Worm (Caenorhabditis elegans) whole organism, L1 larva: ENCODE measurements around the gene tag-325.
A peak's percentile ranks its signal among the peaks of the same experiment; 100 is the strongest.

ENCODE experiments used
- C04F5.9 ChIP-seq: sonication (generic microtip); optimal IDR thresholded peaks from 2 replicates; lab custom pipeline; 2016; ENCODE audit warnings: missing genetic modification characterization, missing compliant biosample characterization
- C34B4.2 ChIP-seq: sonication (generic microtip); optimal IDR thresholded peaks from 2 replicates; lab custom pipeline; 2017; ENCODE audit warnings: mild to moderate bottlenecking, missing genetic modification characterization, missing compliant biosample characterization
- F16B12.6 ChIP-seq: fragments of 150-350 bp; optimal IDR thresholded peaks from 2 replicates; lab custom pipeline; 2014; ENCODE audit warnings: missing biosample characterization, missing genetic modification characterization
- blmp-1 ChIP-seq: fragments of 150-350 bp; optimal IDR thresholded peaks from 2 replicates; lab custom pipeline; 2014; ENCODE audit warnings: missing biosample characterization, missing genetic modification characterization
- ceh-63 ChIP-seq: fragments of 200-800 bp; sonication (Bioruptor generic); optimal IDR thresholded peaks from 2 replicates; lab custom pipeline; 2018; ENCODE audit warnings: mild to moderate bottlenecking, missing genetic modification characterization, missing compliant biosample characterization
- ceh-82 ChIP-seq, 3 experiments: fragments of 150-350 bp in 1 of 3; sonication (generic microtip) in 2 of 3; optimal IDR thresholded peaks; 2 replicates each; lab custom pipeline; 2014 to 2017; ENCODE audit warnings: missing biosample characterization in 3 of 3, missing genetic modification characterization in 3 of 3
- ceh-90 ChIP-seq: sonication (generic microtip); optimal IDR thresholded peaks from 2 replicates; lab custom pipeline; 2016; ENCODE audit warnings: missing genetic modification characterization, missing compliant biosample characterization
- dsc-1 ChIP-seq: sonication (generic microtip); optimal IDR thresholded peaks from 2 replicates; lab custom pipeline; 2016; ENCODE audit warnings: mild to moderate bottlenecking, missing genetic modification characterization, missing compliant biosample characterization
- efl-1 ChIP-seq, 4 experiments: fragments of 150-350 bp; optimal IDR thresholded peaks in 3 of 4; peaks in 1 of 4; 1 replicate in 1 of 4; 2 replicates in 3 of 4; lab custom pipeline; 2014; ENCODE audit warnings: missing biosample characterization in 2 of 4, missing genetic modification characterization in 2 of 4, missing genetic modification reagents in 2 of 4
- egl-27 ChIP-seq, 2 experiments: fragments of 150-350 bp in 1 of 2; sonication (generic microtip); optimal IDR thresholded peaks; 3 replicates each; lab custom pipeline; 2017 to 2018; ENCODE audit warnings: missing biosample characterization in 2 of 2, missing genetic modification characterization in 2 of 2, missing genetic modification reagents in 2 of 2
- elt-2 ChIP-seq: sonication (generic microtip); optimal IDR thresholded peaks from 2 replicates; lab custom pipeline; 2016; ENCODE audit warnings: missing genetic modification characterization, mild to moderate bottlenecking, inconsistent platforms, missing compliant biosample characterization, missing genetic modification reagents
- elt-3 ChIP-seq, 6 experiments: fragments of 150-350 bp in 1 of 6; sonication (generic microtip); optimal IDR thresholded peaks; 2 replicates each; lab custom pipeline; 2017 to 2018; ENCODE audit warnings: missing biosample characterization in 6 of 6, missing genetic modification characterization in 6 of 6, inconsistent platforms in 1 of 6
- jun-1 ChIP-seq: fragments of 150-350 bp; optimal IDR thresholded peaks from 2 replicates; lab custom pipeline; 2014; ENCODE audit warnings: missing biosample characterization, missing genetic modification reagents, missing genetic modification characterization
- lin-13 ChIP-seq: fragments of 150-350 bp; optimal IDR thresholded peaks from 2 replicates; lab custom pipeline; 2014; ENCODE audit warnings: missing biosample characterization, missing genetic modification reagents, missing genetic modification characterization
- lin-14 ChIP-seq: fragments of 200-800 bp; sonication (Bioruptor generic); optimal IDR thresholded peaks from 2 replicates; lab custom pipeline; 2018; ENCODE audit warnings: mild to moderate bottlenecking, missing genetic modification characterization, moderate library complexity, missing compliant biosample characterization
- lin-35 ChIP-seq, 2 experiments: fragments of 150-350 bp; optimal IDR thresholded peaks; 2 replicates each; lab custom pipeline; 2014; ENCODE audit warnings: missing biosample characterization in 2 of 2, missing genetic modification characterization in 2 of 2, missing genetic modification reagents in 2 of 2
- lin-39 ChIP-seq: fragments of 150-350 bp; optimal IDR thresholded peaks from 2 replicates; lab custom pipeline; 2014; ENCODE audit warnings: missing biosample characterization, missing genetic modification reagents, missing genetic modification characterization
- lir-3 ChIP-seq: sonication (generic microtip); optimal IDR thresholded peaks from 2 replicates; lab custom pipeline; 2016; ENCODE audit warnings: mild to moderate bottlenecking, missing genetic modification characterization, moderate library complexity, missing compliant biosample characterization; ENCODE audit not compliant: poor library complexity
- lsy-2 ChIP-seq, 2 experiments: fragments of 150-350 bp; optimal IDR thresholded peaks; 2 replicates each; lab custom pipeline; 2014; ENCODE audit warnings: missing biosample characterization in 2 of 2, missing genetic modification characterization in 2 of 2
- mef-2 ChIP-seq: fragments of 150-350 bp; optimal IDR thresholded peaks from 2 replicates; lab custom pipeline; 2014; ENCODE audit warnings: missing biosample characterization, missing genetic modification characterization
- nhr-11 ChIP-seq: fragments of 150-350 bp; optimal IDR thresholded peaks from 2 replicates; lab custom pipeline; 2014; ENCODE audit warnings: missing biosample characterization, missing genetic modification characterization
- nhr-12 ChIP-seq: sonication (generic microtip); optimal IDR thresholded peaks from 2 replicates; lab custom pipeline; 2017; ENCODE audit warnings: missing biosample characterization, missing genetic modification characterization
- nhr-19 ChIP-seq: fragments of 200-800 bp; sonication (Bioruptor generic); conservative IDR thresholded peaks from 2 replicates; pipeline ENCODE4 v1.3.6; 2022; ENCODE audit warnings: missing genetic modification characterization, missing compliant biosample characterization
- nhr-47 ChIP-seq: sonication (generic microtip); optimal IDR thresholded peaks from 2 replicates; lab custom pipeline; 2016; ENCODE audit warnings: mild to moderate bottlenecking, missing genetic modification characterization, moderate library complexity, missing compliant biosample characterization
- pag-3 ChIP-seq: sonication (generic microtip); optimal IDR thresholded peaks from 2 replicates; lab custom pipeline; 2017; ENCODE audit warnings: missing genetic modification characterization, mild to moderate bottlenecking, missing compliant biosample characterization, antibody characterized with exemption, borderline replicate concordance; ENCODE audit not compliant: insufficient read depth
- pqm-1 ChIP-seq: sonication (generic microtip); optimal IDR thresholded peaks from 3 replicates; lab custom pipeline; 2017; ENCODE audit warnings: missing biosample characterization, missing genetic modification characterization
- snpc-4 ChIP-seq: fragments of 150-350 bp; optimal IDR thresholded peaks from 2 replicates; lab custom pipeline; 2014; ENCODE audit warnings: missing biosample characterization, missing genetic modification characterization
- snu-23 ChIP-seq: sonication (generic microtip); optimal IDR thresholded peaks from 2 replicates; lab custom pipeline; 2016; ENCODE audit warnings: missing genetic modification characterization, missing compliant biosample characterization
- unc-130 ChIP-seq: fragments of 150-350 bp; optimal IDR thresholded peaks from 2 replicates; lab custom pipeline; 2017; ENCODE audit warnings: missing biosample characterization, missing genetic modification characterization, inconsistent platforms
- unc-30 ChIP-seq: sonication (generic microtip); optimal IDR thresholded peaks from 2 replicates; lab custom pipeline; 2017; ENCODE audit warnings: missing biosample characterization, missing genetic modification characterization
- unc-98 ChIP-seq: fragments of 200-800 bp; sonication (Bioruptor generic); IDR thresholded peaks from 2 replicates; pipeline ENCODE4 v1.3.6; 2022; ENCODE audit warnings: missing genetic modification characterization, missing compliant biosample characterization
- zag-1 ChIP-seq: fragments of 150-350 bp; optimal IDR thresholded peaks from 2 replicates; lab custom pipeline; 2014; ENCODE audit warnings: missing biosample characterization, missing genetic modification characterization
- zip-4 ChIP-seq: fragments of 200-800 bp; sonication (Bioruptor generic); optimal IDR thresholded peaks from 2 replicates; lab custom pipeline; 2018; ENCODE audit warnings: mild to moderate bottlenecking, missing genetic modification characterization, moderate library complexity, missing compliant biosample characterization
- ztf-11 ChIP-seq, 2 experiments: sonication (generic microtip); optimal IDR thresholded peaks; 2 replicates each; lab custom pipeline; 2016 to 2017; ENCODE audit warnings: missing genetic modification characterization in 2 of 2, missing biosample characterization in 1 of 2, missing compliant biosample characterization in 1 of 2

tag-325 gene

DNA sequence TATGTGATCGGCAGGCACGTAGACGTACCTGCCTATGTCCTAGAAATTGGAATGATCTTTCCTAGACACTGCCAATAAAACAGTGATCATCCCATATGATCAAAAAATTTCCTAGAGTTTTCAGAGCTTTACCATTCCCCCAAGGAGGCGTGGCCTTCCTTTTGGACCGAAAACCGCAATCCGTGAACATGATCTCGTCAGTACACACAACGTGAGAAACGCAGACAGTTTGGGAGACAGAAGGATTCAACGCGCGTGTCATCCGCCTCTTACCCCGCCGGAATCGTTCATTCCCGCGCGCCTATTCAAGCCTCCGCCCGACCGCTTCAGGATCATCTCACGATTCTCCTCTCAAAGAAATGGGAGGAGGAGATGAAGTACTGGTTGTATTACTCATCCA lies 31.2 kb upstream of the tag-325 start, which contains the start of gene B0393.5:
TSS of gene B0393.5 (plus strand) at position 301 of the 400 bp plus-strand sequence.
- TF ChIP-seq nhr-11 (tag; lab: Kevin White, UChicago) (no peak), pag-3 (no peak), lin-14 (GFP tag; lab: Kevin White, UChicago) (no peak), nhr-12 (tag; lab: Kevin White, UChicago) (no peak), nhr-19 (GFP tag; lab: Robert Waterston, UW) (no peak), unc-30 (no peak), lsy-2 (tag; optimal IDR thresholded peaks at IDR 0.05; lab: Kevin White, UChicago) (no peak), mef-2 (tag; lab: Kevin White, UChicago) (no peak), lin-39 (tag; lab: Kevin White, UChicago) (no peak), ceh-63 (GFP tag; lab: Kevin White, UChicago) (no peak), lir-3 (tag; lab: Kevin White, UChicago) (no peak), lin-35 (GFP tag; optimal IDR thresholded peaks at IDR 0.05; lab: Kevin White, UChicago) (no peak), lin-13 (GFP tag; lab: Kevin White, UChicago) (no peak), pqm-1 (tag; lab: Kevin White, UChicago) (no peak), jun-1 (tag; lab: Kevin White, UChicago) (no peak)

- no peak for TF ChIP-seq zag-1 (tag; lab: Kevin White, UChicago)
- TF ChIP-seq elt-3 (tag; optimal IDR thresholded peaks at IDR 0.05; lab: Kevin White, UChicago), result peak in 1 of 6 experiments; percentile 5
- no peak for TF ChIP-seq lin-39 (tag; lab: Kevin White, UChicago)
- no peak for TF ChIP-seq unc-130 (tag; lab: Kevin White, UChicago)
- peak; percentile 39 for TF ChIP-seq elt-2 (tag; lab: Kevin White, UChicago)
- no peak for TF ChIP-seq C04F5.9 (tag; lab: Kevin White, UChicago)
- peak; percentile 59 for TF ChIP-seq blmp-1 (tag; lab: Kevin White, UChicago)
- no peak for TF ChIP-seq C34B4.2
- no peak for TF ChIP-seq F16B12.6 (tag; lab: Kevin White, UChicago)
- no peak for TF ChIP-seq efl-1 (optimal IDR thresholded peaks at IDR 0.05; lab: Kevin White, UChicago)
- TF ChIP-seq efl-1 (GFP tag; optimal IDR thresholded peaks at IDR 0.05 in 1 of 2; lab: Kevin White, UChicago), result no peak
- no peak for TF ChIP-seq ztf-11 (tag; optimal IDR thresholded peaks at IDR 0.05; lab: Kevin White, UChicago)
Measured at ce11 chrIII:4766842-4767241, 29.8 kb upstream of the tag-325 start.

- TF ChIP-seq elt-3 (tag; optimal IDR thresholded peaks at IDR 0.05; lab: Kevin White, UChicago), result peak in 1 of 6 experiments; percentile 14
- TF ChIP-seq egl-27 (tag; optimal IDR thresholded peaks at IDR 0.05; lab: Kevin White, UChicago), result no peak
- no peak for TF ChIP-seq nhr-47
- TF ChIP-seq zip-4, result no peak
- TF ChIP-seq blmp-1 (tag; lab: Kevin White, UChicago), result peak; percentile 94
- TF ChIP-seq ceh-90 (tag; lab: Kevin White, UChicago), result no peak
- no peak for TF ChIP-seq elt-2 (tag; lab: Kevin White, UChicago)
- no peak for TF ChIP-seq snpc-4 (tag; lab: Kevin White, UChicago)
- TF ChIP-seq efl-1 (optimal IDR thresholded peaks at IDR 0.05; lab: Kevin White, UChicago), result no peak
- no peak for TF ChIP-seq efl-1 (GFP tag; optimal IDR thresholded peaks at IDR 0.05 in 1 of 2; lab: Kevin White, UChicago)
Measured at ce11 chrIII:4767869-4768645, 28.6 kb upstream of the tag-325 start.

DNA sequence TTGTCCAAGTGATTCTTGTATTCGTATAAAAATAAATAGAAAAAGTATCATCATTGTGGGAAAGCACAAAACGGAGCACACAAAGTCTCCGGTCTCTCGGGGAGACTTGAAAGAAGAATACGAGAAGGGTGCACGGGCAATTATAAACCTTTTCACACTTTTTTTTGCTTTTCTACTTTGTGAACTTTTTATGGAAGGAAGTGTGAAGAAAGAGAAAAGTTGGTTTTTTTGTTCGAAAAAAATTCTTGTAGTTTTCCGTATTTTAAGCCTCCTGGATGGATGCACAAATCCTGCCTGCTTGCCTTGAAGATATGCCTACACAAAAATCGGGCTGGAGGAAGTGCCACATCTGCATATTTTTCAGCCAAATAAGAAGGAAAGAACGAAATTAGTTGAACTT lies 18.6 kb upstream of the tag-325 start, which contains the start of gene B0393.7:
TSS of gene B0393.7 (minus strand) at position 101 of the 400 bp plus-strand sequence.
- no peak for TF ChIP-seq pqm-1 (tag; lab: Kevin White, UChicago)
- TF ChIP-seq ceh-82 (tag; optimal IDR thresholded peaks at IDR 0.05; lab: Kevin White, UChicago), result no peak
- TF ChIP-seq snu-23, result no peak
- no peak for TF ChIP-seq unc-98 (GFP tag; lab: Robert Waterston, UW)
- TF ChIP-seq dsc-1, result no peak
- TF ChIP-seq, all 84 proteins: peak for 0
